Worm (Caenorhabditis elegans) whole organism, mixed stage, embryonic: ENCODE measurements around the gene Y49G5A.1.

Experiments
- blmp-1 ChIP-seq: fragments of 150-350 bp; optimal IDR thresholded peaks from 2 replicates; lab custom pipeline; 2014; ENCODE audit warnings: missing biosample characterization, missing genetic modification characterization
- ceh-43 ChIP-seq: fragments of 200-800 bp; sonication (Bioruptor generic); optimal IDR thresholded peaks from 2 replicates; lab custom pipeline; 2018; ENCODE audit warnings: mild to moderate bottlenecking, missing genetic modification characterization, moderate library complexity, missing compliant biosample characterization
- lsy-2 ChIP-seq: fragments of 150-350 bp; optimal IDR thresholded peaks from 2 replicates; lab custom pipeline; 2014; ENCODE audit warnings: missing biosample characterization, missing genetic modification characterization
- nhr-12 ChIP-seq: fragments of 150-350 bp; optimal IDR thresholded peaks from 2 replicates; lab custom pipeline; 2014; ENCODE audit warnings: missing biosample characterization, missing genetic modification characterization
- nhr-2 ChIP-seq: fragments of 150-350 bp; optimal IDR thresholded peaks from 2 replicates; lab custom pipeline; 2014; ENCODE audit warnings: missing biosample characterization, missing genetic modification characterization
- snpc-4 ChIP-seq: fragments of 150-350 bp; optimal IDR thresholded peaks from 2 replicates; lab custom pipeline; 2014; ENCODE audit warnings: missing biosample characterization, missing genetic modification characterization

DNA sequence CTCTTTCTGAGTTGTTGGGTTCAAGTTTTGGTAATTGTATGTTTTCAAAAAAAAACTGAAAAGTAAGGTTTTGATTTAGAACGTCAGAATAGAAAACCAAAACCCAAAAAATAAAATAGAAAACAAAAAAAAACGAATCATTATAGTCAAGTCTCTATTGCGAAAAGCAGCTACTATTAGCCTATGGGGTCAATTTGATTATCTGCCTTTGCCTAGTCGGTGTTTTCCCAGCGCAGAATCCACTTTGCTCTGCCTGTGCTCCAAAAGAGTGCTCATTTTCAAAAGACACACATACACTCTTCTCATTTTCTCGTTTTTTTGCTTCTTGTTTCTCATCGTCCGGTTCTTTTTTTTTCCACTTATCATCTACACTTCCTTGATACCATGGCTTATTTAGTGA lies 1.5 kb upstream of the Y49G5A.1 start:
- TF ChIP-seq nhr-2 (tag; lab: Kevin White, UChicago) (no peak), snpc-4 (tag; lab: Kevin White, UChicago) (no peak), nhr-12 (tag; lab: Kevin White, UChicago) (no peak), lsy-2 (tag; lab: Kevin White, UChicago) (no peak), ceh-43 (GFP tag; lab: Kevin White, UChicago) (no peak), blmp-1 (tag; lab: Kevin White, UChicago) (no peak)
